Fruit fly (Drosophila melanogaster) whole organism: ENCODE data around the gene dgt2.
A peak's percentile ranks its signal among the peaks of the same experiment; 100 is the strongest.
"Not testable (repeated sequence)": the region's sequence is repeated elsewhere in the genome, so short reads cannot be mapped to it uniquely, and the experiment has no call there.

Experiments used
- CG8478 ChIP-seq: fragments of >200 bp; optimal IDR thresholded peaks from 2 replicates; lab custom pipeline; 2018; ENCODE audit warnings: inconsistent platforms
- Dll ChIP-seq: fragments of >200 bp; optimal IDR thresholded peaks from 2 replicates; lab custom pipeline; 2017
- EcR ChIP-seq, 2 experiments: fragments of >200 bp; optimal IDR thresholded peaks; 2 replicates each; lab custom pipeline; 2017; ENCODE audit warnings: missing biosample characterization in 2 of 2, missing genetic modification characterization in 2 of 2, missing genetic modification reagents in 2 of 2
- pan ChIP-seq: fragments of >200 bp; optimal IDR thresholded peaks from 2 replicates; lab custom pipeline; 2017
- psq ChIP-seq: fragments of >200 bp; optimal IDR thresholded peaks from 2 replicates; lab custom pipeline; 2017
- usp ChIP-seq: fragments of >200 bp; optimal IDR thresholded peaks from 2 replicates; lab custom pipeline; 2017; ENCODE audit warnings: missing biosample characterization, missing genetic modification characterization, mixed read lengths

The dgt2 gene

DNA sequence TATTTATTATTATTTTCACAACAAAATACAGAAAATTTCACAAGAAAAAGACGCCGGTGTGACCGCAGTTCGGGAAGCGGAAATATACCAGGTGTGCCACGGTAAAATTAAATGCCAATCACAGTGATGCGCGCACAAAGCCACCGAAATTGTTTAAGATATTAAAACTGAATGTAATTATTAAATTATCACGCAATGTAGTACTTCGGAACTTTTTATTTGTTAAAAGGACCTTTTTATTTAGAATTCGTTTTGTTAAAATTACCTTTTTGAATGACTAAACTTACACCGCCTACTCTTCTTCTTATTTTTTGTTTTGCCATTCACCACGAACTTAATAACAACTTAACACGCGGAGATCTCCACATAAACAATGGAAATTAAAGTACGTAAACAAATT is 1.8 kb upstream of the dgt2 start, which contains the start of the genes CG6686 and CG34163:
TSS of gene CG6686 (minus strand) at position 95 of the 400 bp plus-strand sequence.
TSS of gene CG34163 (plus strand) at position 326 of the 400 bp plus-strand sequence.
- no peak for TF ChIP-seq EcR (GFP tag; optimal IDR thresholded peaks at IDR 0.05; lab: Kevin White, UChicago)
- TF ChIP-seq Dll, result no peak
- TF ChIP-seq pan (lab: Kevin White, UChicago), result no peak
- TF ChIP-seq usp (GFP tag; lab: Kevin White, UChicago), result no peak
- TF ChIP-seq psq (lab: Kevin White, UChicago), result no peak
- TF ChIP-seq CG8478 (lab: Kevin White, UChicago), result no peak

DNA sequence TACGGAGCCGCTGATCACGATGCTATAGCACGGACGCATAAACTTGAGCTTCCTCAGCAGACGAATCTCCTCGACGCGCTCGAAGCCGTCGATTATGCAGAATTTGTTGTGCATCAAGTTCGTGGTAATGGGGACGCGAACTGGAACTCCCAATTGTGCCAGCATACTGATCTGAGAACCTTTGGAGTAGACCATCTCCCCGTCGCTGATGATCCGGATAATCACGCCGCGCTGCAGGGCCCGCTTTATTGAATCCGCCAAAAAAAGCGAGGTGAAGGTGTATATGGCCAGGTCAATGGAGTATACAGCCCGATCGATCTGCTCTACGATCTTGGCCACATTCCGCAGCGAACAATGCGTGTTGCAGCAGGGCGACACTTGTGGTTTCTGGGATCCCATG is 526 bp upstream of the dgt2 start:
- TF ChIP-seq usp (GFP tag; lab: Kevin White, UChicago) (no peak), pan (lab: Kevin White, UChicago) (no peak), EcR (GFP tag; optimal IDR thresholded peaks at IDR 0.05; lab: Kevin White, UChicago) (no peak), CG8478 (lab: Kevin White, UChicago) (no peak), psq (lab: Kevin White, UChicago) (no peak), Dll (no peak)

DNA sequence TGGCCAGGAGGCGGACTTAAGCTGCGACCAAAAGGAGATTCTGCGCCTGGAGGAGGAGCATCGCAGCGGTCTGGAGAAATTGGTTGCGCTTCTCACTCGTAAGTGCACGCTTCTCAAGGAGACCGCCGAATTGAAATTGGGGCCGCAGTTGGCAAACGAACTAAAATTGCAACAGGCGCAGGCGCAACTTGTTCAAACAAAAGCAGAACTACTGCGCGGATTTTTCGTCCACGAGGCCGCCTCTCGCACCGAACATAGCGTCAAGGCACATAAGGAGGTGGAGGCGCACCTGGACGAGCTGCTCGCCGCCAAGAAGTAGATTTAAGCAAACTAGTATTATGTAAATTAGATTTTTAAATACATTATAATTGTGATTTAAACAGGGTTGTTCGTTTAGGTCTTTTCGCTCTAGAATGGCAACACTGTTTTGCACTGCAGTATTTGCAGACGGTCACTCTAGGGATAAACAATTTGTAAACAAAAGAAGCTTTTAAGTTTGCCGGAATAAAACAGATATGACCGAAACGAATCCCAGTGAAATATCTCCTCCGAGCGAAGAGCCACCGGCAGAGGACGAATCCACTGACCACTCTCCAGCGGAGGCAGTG is 826 bp downstream of the dgt2 start, which contains the start of gene escl:
TSS of gene escl (plus strand) at position 470 of the 608 bp plus-strand sequence.
- no peak for TF ChIP-seq EcR (GFP tag; optimal IDR thresholded peaks at IDR 0.05; lab: Kevin White, UChicago)
- no peak for TF ChIP-seq Dll
- no peak for TF ChIP-seq CG8478 (lab: Kevin White, UChicago)
- TF ChIP-seq usp (GFP tag; lab: Kevin White, UChicago), result no peak
- no peak for TF ChIP-seq pan (lab: Kevin White, UChicago)
- no peak for TF ChIP-seq psq (lab: Kevin White, UChicago)

DNA sequence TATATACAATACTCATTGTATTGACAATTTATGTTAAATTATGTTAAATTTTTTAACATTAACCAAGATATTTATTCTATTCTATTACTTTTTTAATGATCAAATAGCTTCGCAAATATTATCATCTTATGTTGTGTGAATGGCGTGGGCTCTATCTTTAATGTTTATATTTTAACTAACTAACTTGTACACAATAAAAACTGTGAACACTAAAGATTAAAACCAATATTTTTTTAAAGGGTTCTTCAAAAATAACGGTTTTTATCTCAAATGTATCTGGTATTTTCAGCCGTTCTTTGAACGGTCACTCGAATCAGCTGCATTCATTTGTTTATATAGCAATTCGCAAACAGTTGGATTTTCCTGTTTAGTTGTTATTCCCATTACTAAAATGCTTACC is 2.9 kb downstream of the dgt2 start, which contains the start of gene Ada1-2:
TSS of gene Ada1-2 (plus strand) at position 301 of the 400 bp plus-strand sequence.
- not testable (repeated sequence) for TF ChIP-seq CG8478 (lab: Kevin White, UChicago); usp (GFP tag; lab: Kevin White, UChicago); pan (lab: Kevin White, UChicago)

DNA sequence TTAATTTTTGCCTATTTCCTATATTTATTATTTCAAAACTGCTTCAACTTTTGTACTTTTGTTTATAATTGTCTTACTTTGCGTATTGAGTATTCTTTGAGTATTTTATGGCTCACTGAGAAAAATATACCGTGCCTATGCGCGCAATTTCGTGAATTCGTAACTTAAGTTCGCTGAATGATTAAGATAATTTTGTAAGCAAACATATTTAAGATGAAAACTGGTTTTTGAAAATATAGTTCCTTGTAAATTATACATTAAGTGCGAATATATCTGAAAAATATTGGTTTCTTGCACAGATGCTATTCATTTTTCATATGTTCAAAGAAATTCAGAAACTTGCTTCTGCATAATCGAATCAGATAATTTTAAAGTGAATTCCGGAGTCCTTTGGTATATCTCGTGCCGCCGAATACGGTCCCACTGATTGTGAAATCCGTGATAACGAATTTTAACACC is 5.6 kb downstream of the dgt2 start, which contains the start of the genes CG18789 and Qtzl:
TSS of gene CG18789 (minus strand) at position 101 of the 459 bp plus-strand sequence.
TSS of gene Qtzl (plus strand) at position 409 of the 459 bp plus-strand sequence.
- not testable (repeated sequence) for TF ChIP-seq EcR (GFP tag; optimal IDR thresholded peaks at IDR 0.05; lab: Kevin White, UChicago); CG8478 (lab: Kevin White, UChicago); psq (lab: Kevin White, UChicago)

DNA sequence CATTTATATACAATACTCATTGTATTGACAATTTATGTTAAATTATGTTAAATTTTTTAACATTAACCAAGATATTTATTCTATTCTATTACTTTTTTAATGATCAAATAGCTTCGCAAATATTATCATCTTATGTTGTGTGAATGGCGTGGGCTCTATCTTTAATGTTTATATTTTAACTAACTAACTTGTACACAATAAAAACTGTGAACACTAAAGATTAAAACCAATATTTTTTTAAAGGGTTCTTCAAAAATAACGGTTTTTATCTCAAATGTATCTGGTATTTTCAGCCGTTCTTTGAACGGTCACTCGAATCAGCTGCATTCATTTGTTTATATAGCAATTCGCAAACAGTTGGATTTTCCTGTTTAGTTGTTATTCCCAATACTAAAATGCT is 6.8 kb downstream of the dgt2 start, which contains the start of gene Ada1-1:
TSS of gene Ada1-1 (plus strand) at position 301 of the 400 bp plus-strand sequence.
- not testable (repeated sequence) for TF ChIP-seq CG8478 (lab: Kevin White, UChicago); pan (lab: Kevin White, UChicago); Dll

DNA sequence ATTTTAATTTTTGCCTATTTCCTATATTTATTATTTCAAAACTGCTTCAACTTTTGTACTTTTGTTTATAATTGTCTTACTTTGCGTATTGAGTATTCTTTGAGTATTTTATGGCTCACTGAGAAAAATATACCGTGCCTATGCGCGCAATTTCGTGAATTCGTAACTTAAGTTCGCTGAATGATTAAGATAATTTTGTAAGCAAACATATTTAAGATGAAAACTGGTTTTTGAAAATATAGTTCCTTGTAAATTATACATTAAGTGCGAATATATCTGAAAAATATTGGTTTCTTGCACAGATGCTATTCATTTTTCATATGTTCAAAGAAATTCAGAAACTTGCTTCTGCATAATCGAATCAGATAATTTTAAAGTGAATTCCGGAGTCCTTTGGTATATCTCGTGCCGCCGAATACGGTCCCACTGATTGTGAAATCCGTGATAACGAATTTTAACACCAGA is 9.5 kb downstream of the dgt2 start, which contains the start of the genes CG18787 and Nfs1:
TSS of gene CG18787 (minus strand) at position 101 of the 465 bp plus-strand sequence.
TSS of gene Nfs1 (plus strand) at position 415 of the 465 bp plus-strand sequence.
- TF ChIP-seq CG8478 (lab: Kevin White, UChicago); pan (lab: Kevin White, UChicago); usp (GFP tag; lab: Kevin White, UChicago): not testable (repeated sequence)

DNA sequence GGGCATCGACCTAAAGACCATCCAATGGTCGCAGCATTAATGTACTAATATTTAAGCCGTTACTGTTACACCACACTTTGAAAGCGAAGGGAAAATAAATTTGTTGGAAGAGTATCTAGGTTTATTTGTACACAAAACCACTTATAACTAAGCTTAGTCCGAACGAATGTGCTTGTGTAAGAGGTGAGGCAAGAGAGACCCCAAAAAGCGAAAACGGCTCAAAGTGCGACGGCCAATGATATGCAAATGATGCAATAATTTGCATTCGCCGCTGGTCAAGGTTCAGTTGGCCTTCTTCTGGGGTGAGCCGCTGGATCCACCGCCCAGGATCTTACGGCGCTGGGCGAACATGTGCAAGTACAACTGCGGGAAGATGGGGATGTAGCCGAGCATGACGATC is 11.4 kb downstream of the dgt2 start:
- TF ChIP-seq EcR (GFP tag; optimal IDR thresholded peaks at IDR 0.05; lab: Kevin White, UChicago), result no peak
- no peak for TF ChIP-seq psq (lab: Kevin White, UChicago)
- no peak for TF ChIP-seq CG8478 (lab: Kevin White, UChicago)
- TF ChIP-seq usp (GFP tag; lab: Kevin White, UChicago), result no peak
- no peak for TF ChIP-seq Dll
- TF ChIP-seq pan (lab: Kevin White, UChicago), result no peak

DNA sequence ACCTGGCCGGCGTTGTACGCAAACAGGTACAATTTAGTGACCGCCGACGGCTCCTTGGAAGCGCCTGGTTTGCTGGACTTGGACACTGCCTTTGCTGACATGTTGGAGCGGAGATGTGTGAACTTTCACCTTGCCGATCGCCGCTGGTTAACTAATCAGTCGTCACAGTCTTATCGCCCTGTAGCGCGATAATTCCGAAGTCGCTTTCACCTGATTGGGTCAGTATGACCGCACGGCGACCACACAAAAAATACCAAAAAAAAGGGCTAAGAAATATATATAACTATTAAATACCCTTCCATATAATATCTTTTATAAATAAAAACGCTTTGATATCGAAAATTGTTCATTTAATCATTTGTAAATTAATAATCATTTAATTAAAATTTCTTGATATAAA is 12.3 kb downstream of the dgt2 start, which contains the start of gene Hacd1:
TSS of gene Hacd1 (minus strand) at position 216 of the 400 bp plus-strand sequence.
- TF ChIP-seq psq (lab: Kevin White, UChicago), result no peak
- no peak for TF ChIP-seq Dll
- no peak for TF ChIP-seq CG8478 (lab: Kevin White, UChicago)
- no peak for TF ChIP-seq pan (lab: Kevin White, UChicago)

DNA sequence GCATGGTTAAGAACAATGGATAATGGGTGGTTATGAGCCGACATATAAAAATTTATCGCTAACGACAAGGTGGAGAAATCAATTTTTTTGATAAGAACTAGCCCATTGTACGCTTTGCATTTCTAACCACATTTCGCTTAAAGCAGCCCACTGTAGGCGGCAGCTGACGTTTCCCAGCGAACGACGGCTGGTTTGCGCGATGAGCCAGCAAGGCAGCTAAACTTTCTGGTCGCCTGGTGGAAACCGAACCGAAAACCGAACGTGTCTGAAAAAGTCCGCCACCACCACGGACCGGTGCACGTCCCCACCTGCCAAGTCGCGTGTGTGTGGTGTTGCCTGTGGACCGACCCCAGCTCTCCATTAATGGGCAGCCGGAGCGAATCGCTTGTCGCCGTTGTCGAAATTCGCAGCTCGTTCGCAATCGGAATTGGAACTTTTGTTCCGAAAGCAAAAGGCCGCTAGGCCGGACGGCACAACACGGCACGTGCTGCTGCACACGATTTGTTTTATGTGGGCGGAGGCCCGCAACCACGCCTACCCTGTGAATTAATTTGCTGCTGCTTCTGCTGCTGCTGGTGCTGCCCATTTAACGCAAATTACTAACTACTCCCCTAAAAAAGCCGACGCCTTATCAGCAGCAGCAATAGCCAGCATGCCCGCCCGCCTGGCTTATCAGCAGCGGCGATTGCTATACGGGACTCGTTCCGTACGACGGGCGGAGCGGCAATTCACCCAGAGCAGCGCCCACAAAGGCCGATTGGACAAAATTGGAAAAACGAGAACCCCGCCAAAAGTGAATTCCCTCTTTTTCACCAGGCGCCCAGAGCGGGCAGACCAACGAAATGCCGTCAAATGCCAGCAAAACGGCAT is 13.4 kb downstream of the dgt2 start:
- TF ChIP-seq pan (lab: Kevin White, UChicago) (no peak), Dll (peak; percentile 50)

DNA sequence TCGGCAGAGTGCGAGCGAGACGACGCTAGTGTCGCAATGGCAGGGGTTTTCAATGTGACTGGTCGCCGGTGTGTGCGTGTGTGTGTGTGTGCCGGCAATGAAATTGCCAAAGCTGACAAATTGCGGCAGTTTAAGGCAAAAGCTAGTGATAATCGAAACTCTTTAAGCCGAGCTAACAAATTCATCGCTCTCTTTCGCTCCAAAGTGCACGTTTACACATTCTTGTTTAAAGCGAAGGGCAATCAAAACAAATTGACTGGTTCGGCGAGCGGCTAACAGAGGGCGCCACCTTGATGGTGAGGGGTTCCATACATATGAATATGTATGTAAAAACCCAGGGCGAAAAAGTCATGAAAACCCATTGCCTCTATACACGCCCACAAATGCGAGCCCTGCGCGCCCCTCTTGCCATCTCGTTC is 14.1 kb downstream of the dgt2 start:
- TF ChIP-seq usp (GFP tag; lab: Kevin White, UChicago) (no peak), pan (lab: Kevin White, UChicago) (no peak), EcR (GFP tag; optimal IDR thresholded peaks at IDR 0.05; lab: Kevin White, UChicago) (no peak)
